Worm (Caenorhabditis elegans): ENCODE data around the gene denn-4.

denn-4 gene

DNA sequence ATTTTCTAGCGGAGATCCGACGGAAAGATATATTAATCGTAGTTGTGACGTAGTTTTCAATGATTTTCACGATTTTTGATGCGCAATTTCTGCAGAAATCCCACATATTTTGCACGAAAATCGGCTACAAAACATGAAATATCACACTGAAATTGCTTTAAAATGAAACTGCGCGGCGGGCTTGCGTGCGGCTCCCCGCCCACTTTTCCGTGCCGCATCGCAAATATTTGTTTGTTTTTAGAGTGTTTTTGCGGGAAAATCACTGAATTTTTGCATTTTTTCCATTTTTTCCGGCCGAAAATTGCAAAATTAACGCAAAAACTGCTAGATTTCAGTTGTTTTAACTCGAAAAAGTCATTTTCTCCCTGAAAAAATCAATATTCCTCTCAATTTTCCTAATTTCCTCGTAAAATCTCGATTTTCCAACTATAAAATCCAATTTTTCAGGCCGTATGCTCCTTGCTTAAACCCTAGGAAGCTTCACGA is 57.2 kb downstream of the denn-4 start, which contains the start of gene Y76B12C.6 (continued):
- TF ChIP-seq ceh-9 (tag; optimal IDR thresholded peaks at IDR 0.05) (no peak), ama-1 (optimal IDR thresholded peaks at IDR 0.05) (no peak), rnt-1 (tag; optimal IDR thresholded peaks at IDR 0.05) (peak; percentile 39), F13H6.1 (tag; optimal IDR thresholded peaks at IDR 0.05) (peak; percentile 52), tbx-2 (tag; optimal IDR thresholded peaks at IDR 0.05) (peak; percentile 79), lim-6 (tag; optimal IDR thresholded peaks at IDR 0.05) (no peak), tbx-7 (tag; optimal IDR thresholded peaks at IDR 0.05) (no peak), pax-1 (tag; optimal IDR thresholded peaks at IDR 0.05) (no peak), gmeb-2 (tag; optimal IDR thresholded peaks at IDR 0.05) (peak; percentile 5), pros-1 (tag; optimal IDR thresholded peaks at IDR 0.05) (no peak), ceh-31 (tag; optimal IDR thresholded peaks at IDR 0.05) (peak; percentile 39), nhr-232 (tag; optimal IDR thresholded peaks at IDR 0.05) (peak; percentile 48), ceh-24 (tag; optimal IDR thresholded peaks at IDR 0.05) (no peak), ceh-34 (tag; optimal IDR thresholded peaks at IDR 0.05) (no peak), npax-4 (tag; optimal IDR thresholded peaks at IDR 0.05) (no peak), ceh-30 (tag; optimal IDR thresholded peaks at IDR 0.05) (no peak), hlh-8 (tag; optimal IDR thresholded peaks at IDR 0.05) (no peak)

DNA sequence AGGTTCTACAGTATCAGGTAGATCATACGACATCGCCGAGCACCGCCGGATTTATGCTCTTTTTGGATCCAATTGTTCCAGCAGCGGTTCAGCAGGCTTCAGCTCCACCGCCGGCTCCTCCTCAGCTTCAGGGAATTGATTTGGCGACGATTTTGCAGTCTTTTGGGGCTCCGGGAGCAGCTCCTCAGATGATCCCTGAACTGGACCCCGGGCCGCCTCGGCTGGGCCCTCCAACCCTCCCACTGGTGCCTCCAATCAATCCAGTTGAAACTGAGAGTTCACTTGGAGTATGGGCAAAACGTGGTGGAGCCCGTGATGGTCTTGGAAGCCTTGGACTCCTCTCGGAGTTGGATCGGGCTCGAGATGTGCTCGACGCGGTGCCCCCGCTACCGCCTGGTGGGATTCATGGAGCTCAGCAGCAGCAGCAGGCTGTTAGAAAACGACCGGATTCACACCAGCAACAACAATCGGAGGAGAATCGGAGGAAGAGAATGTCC is 67.1 kb downstream of the denn-4 start:
- TF ChIP-seq unc-42 (tag; optimal IDR thresholded peaks at IDR 0.05) (no peak), ref-2 (tag; optimal IDR thresholded peaks at IDR 0.05) (no peak), ceh-2 (tag; optimal IDR thresholded peaks at IDR 0.05) (no peak), K02D7.2 (tag; optimal IDR thresholded peaks at IDR 0.05) (no peak), C08G9.2 (tag; optimal IDR thresholded peaks at IDR 0.05) (no peak), hlh-13 (GFP tag; optimal IDR thresholded peaks at IDR 0.05) (no peak), C38D4.7 (GFP tag; optimal IDR thresholded peaks at IDR 0.05) (no peak), ceh-30 (tag; optimal IDR thresholded peaks at IDR 0.05) (no peak), hlh-6 (tag; optimal IDR thresholded peaks at IDR 0.05) (no peak), tbx-2 (tag; optimal IDR thresholded peaks at IDR 0.05) (no peak), gmeb-2 (tag; optimal IDR thresholded peaks at IDR 0.05) (no peak), ceh-45 (GFP tag; IDR thresholded peaks at IDR 0.05) (no peak), ztf-16 (tag; optimal IDR thresholded peaks at IDR 0.05) (no peak), ama-1 (optimal IDR thresholded peaks at IDR 0.05) (no peak), syd-9 (tag; optimal IDR thresholded peaks at IDR 0.05) (no peak), tbx-7 (tag; optimal IDR thresholded peaks at IDR 0.05) (no peak), ceh-34 (tag; optimal IDR thresholded peaks at IDR 0.05) (no peak), odd-2 (tag; optimal IDR thresholded peaks at IDR 0.05) (no peak), unc-3 (GFP tag; conservative IDR thresholded peaks at IDR 0.05) (no peak), unc-3 (tag; optimal IDR thresholded peaks at IDR 0.05) (no peak), hlh-8 (tag; optimal IDR thresholded peaks at IDR 0.05) (no peak)

DNA sequence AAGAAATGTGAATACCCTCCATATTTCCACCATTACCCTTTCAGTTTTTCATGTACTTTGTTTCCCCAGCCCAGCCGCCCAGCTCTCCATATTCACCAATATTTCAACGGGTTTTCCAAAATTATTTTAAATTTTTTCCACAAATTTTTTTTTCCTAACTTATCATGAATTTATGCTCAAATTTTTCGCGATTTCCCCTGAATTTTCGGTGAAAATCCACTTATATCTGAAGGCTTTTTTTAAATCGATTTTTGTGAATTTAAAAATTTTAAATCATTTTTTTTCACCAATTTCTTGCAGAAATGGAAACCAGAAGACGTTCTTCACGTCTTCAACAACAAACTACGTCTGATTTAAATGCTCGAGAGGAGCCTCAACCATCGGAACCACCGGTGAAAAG is 69.0 kb downstream of the denn-4 start, which contains the start of gene xpc-1:
TSS of gene xpc-1 (plus strand) at position 301 of the 400 bp plus-strand sequence.
- no peak for TF ChIP-seq hlh-15 (tag; optimal IDR thresholded peaks at IDR 0.05)
